Fruit fly (Drosophila melanogaster) whole organism, embryonic: Measurements from ENCODE around the gene CG7974.

Experiments used
- Awh ChIP-seq: fragments of 200-800 bp; sonication (Bioruptor generic); IDR thresholded peaks from 2 replicates; pipeline ENCODE4, ENCODE4 v1.3.6; 2022; ENCODE audit warnings: missing biosample characterization, missing genetic modification characterization
- B-H2 ChIP-seq: fragments of 200-800 bp; sonication (Bioruptor generic); optimal IDR thresholded peaks from 2 replicates; lab custom pipeline; 2018; ENCODE audit warnings: missing biosample characterization, mild to moderate bottlenecking, missing genetic modification characterization
- Bteb2 ChIP-seq: fragments of 200-800 bp; sonication (Bioruptor generic); optimal IDR thresholded peaks from 2 replicates; lab custom pipeline; 2016; ENCODE audit warnings: missing biosample characterization, missing genetic modification characterization
- CG10147 ChIP-seq: fragments of 200-800 bp; sonication (Bioruptor generic); optimal IDR thresholded peaks from 2 replicates; lab custom pipeline; 2019; ENCODE audit warnings: missing biosample characterization, mild to moderate bottlenecking, missing genetic modification characterization, moderate library complexity
- CG10979 ChIP-seq: fragments of 200-800 bp; sonication (Bioruptor generic); optimal IDR thresholded peaks from 2 replicates; lab custom pipeline; 2018; ENCODE audit warnings: missing biosample characterization, mild to moderate bottlenecking, missing genetic modification characterization, moderate library complexity
- CG11560 ChIP-seq: fragments of 200-800 bp; sonication (Bioruptor generic); IDR thresholded peaks from 3 replicates; pipeline ENCODE4 v1.3.6; 2022; ENCODE audit warnings: missing biosample characterization, missing genetic modification characterization
- CG12769 ChIP-seq: fragments of 200-800 bp; sonication (Bioruptor generic); optimal IDR thresholded peaks from 2 replicates; lab custom pipeline; 2019; ENCODE audit warnings: missing biosample characterization, mild to moderate bottlenecking, missing genetic modification characterization, moderate library complexity
- CG13894 ChIP-seq: fragments of 200-800 bp; sonication (Bioruptor generic); optimal IDR thresholded peaks from 3 replicates; lab custom pipeline; 2018; ENCODE audit warnings: missing biosample characterization, mild to moderate bottlenecking, missing genetic modification characterization, moderate library complexity
- CG14014 ChIP-seq: fragments of 200-800 bp; sonication (Bioruptor generic); IDR thresholded peaks from 2 replicates; pipeline ENCODE4 v1.3.6; 2022; ENCODE audit warnings: missing biosample characterization, missing genetic modification characterization
- CG14965 ChIP-seq: fragments of 200-800 bp; sonication (Bioruptor generic); optimal IDR thresholded peaks from 2 replicates; lab custom pipeline; 2016; ENCODE audit warnings: missing biosample characterization, missing genetic modification characterization, borderline replicate concordance
- CG16863 ChIP-seq: fragments of 200-800 bp; sonication (Bioruptor generic); optimal IDR thresholded peaks from 3 replicates; lab custom pipeline; 2016; ENCODE audit warnings: missing biosample characterization, missing genetic modification characterization
- CG17328 ChIP-seq: fragments of 200-800 bp; sonication (Bioruptor generic); IDR thresholded peaks from 2 replicates; pipeline ENCODE4 v1.3.6; 2022; ENCODE audit warnings: missing biosample characterization, missing genetic modification characterization
- CG18262 ChIP-seq: fragments of 200-800 bp; optimal IDR thresholded peaks from 3 replicates; lab custom pipeline; 2019; ENCODE audit warnings: missing biosample characterization, mild to moderate bottlenecking, missing genetic modification characterization, moderate library complexity
- CG2889 ChIP-seq: fragments of 200-800 bp; sonication (Bioruptor generic); IDR thresholded peaks from 3 replicates; pipeline ENCODE4 v1.3.6; 2022; ENCODE audit warnings: missing biosample characterization, missing genetic modification characterization
- CG5180 ChIP-seq: fragments of 200-800 bp; sonication (Bioruptor generic); optimal IDR thresholded peaks from 3 replicates; lab custom pipeline; 2017; ENCODE audit warnings: missing biosample characterization, missing genetic modification characterization, mild to moderate bottlenecking, moderate library complexity, missing genetic modification reagents
- CG7357 ChIP-seq: fragments of 200-800 bp; sonication (Bioruptor generic); IDR thresholded peaks from 3 replicates; pipeline ENCODE4 v1.3.6; 2022; ENCODE audit warnings: missing biosample characterization, missing genetic modification characterization
- CG8290 ChIP-seq, 3 experiments: fragments of 200-800 bp; sonication (Bioruptor generic); optimal IDR thresholded peaks; 2 replicates each; lab custom pipeline; 2016 to 2019; ENCODE audit warnings: missing biosample characterization in 3 of 3, missing genetic modification characterization in 3 of 3, mild to moderate bottlenecking in 2 of 3, moderate library complexity in 1 of 3
- CG8359 ChIP-seq: fragments of 200-800 bp; sonication (Bioruptor generic); optimal IDR thresholded peaks from 2 replicates; lab custom pipeline; 2017; ENCODE audit warnings: missing biosample characterization, mild to moderate bottlenecking, missing genetic modification characterization, borderline replicate concordance
- CG8765 ChIP-seq: fragments of 200-800 bp; sonication (Bioruptor generic); IDR thresholded peaks from 2 replicates; pipeline ENCODE4 v1.3.6; 2022; ENCODE audit warnings: missing biosample characterization, missing genetic modification characterization
- D19B ChIP-seq: fragments of 200-800 bp; sonication (Bioruptor generic); optimal IDR thresholded peaks from 2 replicates; lab custom pipeline; 2017; ENCODE audit warnings: missing biosample characterization, mild to moderate bottlenecking, missing genetic modification characterization
- E2f1 ChIP-seq: fragments of 200-800 bp; sonication (Bioruptor generic); IDR thresholded peaks from 2 replicates; pipeline ENCODE4 v1.3.6; 2022; ENCODE audit warnings: missing biosample characterization, missing genetic modification characterization
- Ets97D ChIP-seq: fragments of 200-800 bp; sonication (Bioruptor generic); optimal IDR thresholded peaks from 3 replicates; lab custom pipeline; 2016; ENCODE audit warnings: missing biosample characterization, missing genetic modification characterization
- Gug ChIP-seq: fragments of 200-800 bp; sonication (Bioruptor generic); IDR thresholded peaks from 4 replicates; pipeline ENCODE4 v1.3.6; 2022; ENCODE audit warnings: missing biosample characterization, missing genetic modification characterization
- HHEX ChIP-seq: fragments of 200-800 bp; sonication (Bioruptor generic); optimal IDR thresholded peaks from 3 replicates; lab custom pipeline; 2017; ENCODE audit warnings: missing biosample characterization, mild to moderate bottlenecking, missing genetic modification characterization, missing genetic modification reagents
- Hey ChIP-seq: fragments of 200-800 bp; sonication (Bioruptor generic); optimal IDR thresholded peaks from 3 replicates; lab custom pipeline; 2018; ENCODE audit warnings: missing biosample characterization, mild to moderate bottlenecking, missing genetic modification characterization
- MBD-R2 ChIP-seq: fragments of 200-800 bp; sonication (Bioruptor generic); IDR thresholded peaks from 2 replicates; pipeline ENCODE4 v1.3.6; 2022; ENCODE audit warnings: missing biosample characterization, missing genetic modification characterization
- Max ChIP-seq: fragments of 200-800 bp; sonication (Bioruptor generic); optimal IDR thresholded peaks from 2 replicates; lab custom pipeline; 2016; ENCODE audit warnings: missing biosample characterization, mild to moderate bottlenecking, missing genetic modification characterization
- Med ChIP-seq: fragments of 200-800 bp; sonication (Bioruptor generic); peaks from one replicate; lab custom pipeline; 2016; ENCODE audit warnings: missing biosample characterization, missing genetic modification characterization, mild to moderate bottlenecking, inconsistent platforms, moderate library complexity
- NC2β ChIP-seq: fragments of 200-800 bp; sonication (Bioruptor generic); optimal IDR thresholded peaks from 2 replicates; lab custom pipeline; 2016; ENCODE audit warnings: missing biosample characterization, missing genetic modification characterization
- Nf-YB ChIP-seq: fragments of 200-800 bp; sonication (Bioruptor generic); optimal IDR thresholded peaks from 3 replicates; lab custom pipeline; 2019; ENCODE audit warnings: missing biosample characterization, mild to moderate bottlenecking, missing genetic modification characterization, moderate library complexity
- Nf-YC ChIP-seq: fragments of 200-800 bp; optimal IDR thresholded peaks from 3 replicates; lab custom pipeline; 2019; ENCODE audit warnings: missing biosample characterization, mild to moderate bottlenecking, missing genetic modification characterization, moderate library complexity
- Rx ChIP-seq: fragments of 200-800 bp; sonication (Bioruptor generic); IDR thresholded peaks from 2 replicates; pipeline ENCODE4 v1.3.6; 2022; ENCODE audit warnings: missing biosample characterization, missing genetic modification characterization
- Scr ChIP-seq: fragments of 200-800 bp; sonication (Bioruptor generic); IDR thresholded peaks from 2 replicates; pipeline ENCODE4 v1.3.6; 2022; ENCODE audit warnings: missing biosample characterization, missing genetic modification characterization; ENCODE audit not compliant: partially characterized antibody
- abd-A ChIP-seq: fragments of 200-800 bp; sonication (Bioruptor generic); optimal IDR thresholded peaks from 3 replicates; lab custom pipeline; 2019; ENCODE audit warnings: missing biosample characterization, mild to moderate bottlenecking, missing genetic modification characterization, moderate library complexity
- amos ChIP-seq: fragments of 200-800 bp; sonication (Bioruptor generic); IDR thresholded peaks from 2 replicates; pipeline ENCODE4 v1.3.6; 2022; ENCODE audit warnings: missing biosample characterization, missing genetic modification characterization; ENCODE audit not compliant: partially characterized antibody
- ara ChIP-seq: fragments of 200-800 bp; sonication (Bioruptor generic); IDR thresholded peaks from 2 replicates; pipeline ENCODE4 v1.3.6; 2022; ENCODE audit warnings: missing biosample characterization, missing genetic modification characterization
- az2 ChIP-seq: fragments of 200-800 bp; sonication (Bioruptor generic); optimal IDR thresholded peaks from 3 replicates; lab custom pipeline; 2016; ENCODE audit warnings: missing biosample characterization, missing genetic modification characterization
- bbx ChIP-seq: fragments of 200-800 bp; sonication (Bioruptor generic); IDR thresholded peaks from 2 replicates; pipeline ENCODE4 v1.3.6; 2022; ENCODE audit warnings: missing biosample characterization, missing genetic modification characterization; ENCODE audit not compliant: partially characterized antibody
- danr ChIP-seq: fragments of 200-800 bp; sonication (Bioruptor generic); IDR thresholded peaks from 2 replicates; pipeline ENCODE4 v1.3.6; 2022; ENCODE audit warnings: missing biosample characterization, missing genetic modification characterization
- dati ChIP-seq: fragments of 200-800 bp; sonication (Bioruptor generic); IDR thresholded peaks from 2 replicates; pipeline ENCODE4 v1.3.6; 2022; ENCODE audit warnings: missing biosample characterization, missing genetic modification characterization
- en ChIP-seq: fragments of 200-800 bp; sonication (Bioruptor generic); optimal IDR thresholded peaks from 2 replicates; lab custom pipeline; 2016; ENCODE audit warnings: missing biosample characterization, missing genetic modification characterization
- ftz-f1 ChIP-seq: fragments of 200-800 bp; sonication (Bioruptor generic); optimal IDR thresholded peaks from 2 replicates; lab custom pipeline; 2016; ENCODE audit warnings: missing biosample characterization, missing genetic modification characterization
- grn ChIP-seq: fragments of 200-800 bp; sonication (Bioruptor generic); optimal IDR thresholded peaks from 3 replicates; lab custom pipeline; 2017; ENCODE audit warnings: missing biosample characterization, missing genetic modification characterization
- oc ChIP-seq: fragments of 200-800 bp; sonication (Bioruptor generic); optimal IDR thresholded peaks from 2 replicates; lab custom pipeline; 2018; ENCODE audit warnings: missing biosample characterization, mild to moderate bottlenecking, missing genetic modification characterization, moderate library complexity
- onecut ChIP-seq: fragments of 200-800 bp; sonication (Bioruptor generic); IDR thresholded peaks from 2 replicates; pipeline ENCODE4 v1.3.6; 2022; ENCODE audit warnings: missing biosample characterization, missing genetic modification characterization
- pita ChIP-seq: fragments of 200-800 bp; sonication (Bioruptor generic); optimal IDR thresholded peaks from 2 replicates; lab custom pipeline; 2017; ENCODE audit warnings: missing biosample characterization, mild to moderate bottlenecking, missing genetic modification characterization
- row ChIP-seq: fragments of 200-800 bp; sonication (Bioruptor generic); IDR thresholded peaks from 3 replicates; pipeline ENCODE4 v1.3.6; 2022; ENCODE audit warnings: missing biosample characterization, missing genetic modification characterization
- schlank ChIP-seq: fragments of 200-800 bp; sonication (Bioruptor generic); optimal IDR thresholded peaks from 2 replicates; lab custom pipeline; 2018; ENCODE audit warnings: missing biosample characterization, mild to moderate bottlenecking, missing genetic modification characterization
- sd ChIP-seq: fragments of 200-800 bp; sonication (Bioruptor generic); optimal IDR thresholded peaks from 3 replicates; lab custom pipeline; 2018; ENCODE audit warnings: missing biosample characterization, mild to moderate bottlenecking, missing genetic modification characterization, moderate library complexity
- slou ChIP-seq: fragments of 200-800 bp; sonication (Bioruptor generic); optimal IDR thresholded peaks from 3 replicates; lab custom pipeline; 2016; ENCODE audit warnings: missing biosample characterization, missing genetic modification characterization
- ttk ChIP-seq: fragments of 200-800 bp; sonication (Bioruptor generic); IDR thresholded peaks from 2 replicates; pipeline ENCODE4 v2.1.2; 2022; ENCODE audit warnings: missing biosample characterization, missing genetic modification characterization
- vvl ChIP-seq: fragments of 200-800 bp; sonication (Bioruptor generic); IDR thresholded peaks from 2 replicates; pipeline ENCODE4 v1.3.6; 2022; ENCODE audit warnings: missing biosample characterization, missing genetic modification characterization

CG7974 gene

dm6 chr3L:1675242-1675641, 10.3 kb downstream of the CG7974 start:
- TF ChIP-seq CG8765 (no peak), Nf-YC (no peak), Gug (GFP tag; lab: Robert Waterston, UW) (no peak), MBD-R2 (GFP tag; lab: Robert Waterston, UW) (no peak), Hey (tag; lab: Kevin White, UChicago) (no peak), CG7357 (GFP tag; lab: Robert Waterston, UW) (no peak), B-H2 (GFP tag; lab: Kevin White, UChicago) (no peak), bbx (GFP tag; lab: Robert Waterston, UW) (no peak), Ets97D (GFP tag; lab: Kevin White, UChicago) (no peak), CG18262 (tag; lab: Kevin White, UChicago) (no peak), vvl (GFP tag; lab: Robert Waterston, UW) (peak; percentile 76), CG11560 (tag; lab: Robert Waterston, UW) (no peak), slou (no peak), az2 (GFP tag; lab: Kevin White, UChicago) (no peak), CG10979 (tag; lab: Kevin White, UChicago) (no peak), Max (no peak), Bteb2 (GFP tag; lab: Kevin White, UChicago) (no peak), CG2889 (GFP tag; lab: Robert Waterston, UW) (no peak), CG16863 (GFP tag; lab: Kevin White, UChicago) (no peak), sd (tag; lab: Kevin White, UChicago) (peak; percentile 65), en (GFP tag; lab: Kevin White, UChicago) (no peak), HHEX (GFP tag; lab: Kevin White, UChicago) (no peak), onecut (GFP tag; lab: Robert Waterston, UW) (peak; percentile 67), CG5180 (GFP tag; lab: Kevin White, UChicago) (no peak), CG8290 (GFP tag; optimal IDR thresholded peaks at IDR 0.05; lab: Kevin White, UChicago) (no peak), CG8290 (tag; optimal IDR thresholded peaks at IDR 0.05; lab: Kevin White, UChicago) (no peak), Nf-YB (no peak), CG12769 (tag; lab: Kevin White, UChicago) (peak; percentile 53), pita (no peak), CG14965 (GFP tag; lab: Kevin White, UChicago) (no peak), Rx (GFP tag; lab: Robert Waterston, UW) (no peak), CG10147 (GFP tag; lab: Kevin White, UChicago) (no peak), ttk (GFP tag; lab: Robert Waterston, UW) (no peak), abd-A (tag; lab: Kevin White, UChicago) (peak; percentile 78), D19B (GFP tag; lab: Kevin White, UChicago) (no peak), E2f1 (GFP tag; lab: Robert Waterston, UW) (no peak), ara (GFP tag; lab: Robert Waterston, UW) (no peak), row (GFP tag; lab: Robert Waterston, UW) (no peak), amos (GFP tag; lab: Robert Waterston, UW) (no peak), CG17328 (GFP tag; lab: Robert Waterston, UW) (no peak), CG14014 (GFP tag; lab: Robert Waterston, UW) (no peak), NC2β (no peak), Scr (GFP tag; lab: Robert Waterston, UW) (no peak), ftz-f1 (GFP tag; lab: Kevin White, UChicago) (no peak), Med (no peak), oc (tag; lab: Kevin White, UChicago) (peak; percentile 37), CG8359 (GFP tag; lab: Kevin White, UChicago) (no peak), danr (no peak), dati (GFP tag; lab: Robert Waterston, UW) (no peak), schlank (tag; lab: Kevin White, UChicago) (no peak), grn (peak; percentile 74), CG13894 (no peak), Awh (GFP tag; lab: Robert Waterston, UW) (no peak)
